Fruit fly (Drosophila melanogaster) whole organism, embryonic: ENCODE data around the gene CG31957.

Experiments
- BEAF-32 ChIP-seq: fragments of 200-800 bp; sonication (Bioruptor generic); optimal IDR thresholded peaks from 3 replicates; lab custom pipeline; 2017; ENCODE audit warnings: missing biosample characterization, missing genetic modification characterization, mild to moderate bottlenecking, moderate library complexity, missing genetic modification reagents
- Bgb ChIP-seq: fragments of 200-800 bp; sonication (Bioruptor generic); IDR thresholded peaks from 2 replicates; pipeline ENCODE4 v1.3.6; 2022; ENCODE audit warnings: missing biosample characterization, missing genetic modification characterization; ENCODE audit not compliant: partially characterized antibody
- CG10321 ChIP-seq: fragments of 200-800 bp; sonication (Bioruptor generic); IDR thresholded peaks from 2 replicates; pipeline ENCODE4 v1.3.6; 2022; ENCODE audit warnings: missing biosample characterization, missing genetic modification characterization
- CG12104 ChIP-seq: fragments of 200-800 bp; sonication (Bioruptor generic); optimal IDR thresholded peaks from 3 replicates; lab custom pipeline; 2016; ENCODE audit warnings: missing biosample characterization, missing genetic modification characterization
- CG1233 ChIP-seq: fragments of 200-800 bp; sonication (Bioruptor generic); optimal IDR thresholded peaks from 4 replicates; lab custom pipeline; 2018; ENCODE audit warnings: missing biosample characterization, mild to moderate bottlenecking, missing genetic modification characterization
- CG13624 ChIP-seq: fragments of 200-800 bp; sonication (Bioruptor generic); optimal IDR thresholded peaks from 2 replicates; lab custom pipeline; 2016; ENCODE audit warnings: missing biosample characterization, missing genetic modification characterization
- CG18476 ChIP-seq: fragments of 200-800 bp; sonication (Bioruptor generic); optimal IDR thresholded peaks from 2 replicates; lab custom pipeline; 2016; ENCODE audit warnings: missing biosample characterization, mild to moderate bottlenecking, missing genetic modification characterization
- CG2889 ChIP-seq: fragments of 200-800 bp; sonication (Bioruptor generic); IDR thresholded peaks from 3 replicates; pipeline ENCODE4 v1.3.6; 2022; ENCODE audit warnings: missing biosample characterization, missing genetic modification characterization
- CG30431 ChIP-seq: fragments of 200-800 bp; sonication (Bioruptor generic); optimal IDR thresholded peaks from 2 replicates; lab custom pipeline; 2017; ENCODE audit warnings: missing biosample characterization, missing genetic modification characterization
- CG31365 ChIP-seq: fragments of 200-800 bp; sonication (Bioruptor generic); optimal IDR thresholded peaks from 2 replicates; lab custom pipeline; 2018; ENCODE audit warnings: missing biosample characterization, mild to moderate bottlenecking, missing genetic modification characterization
- CG4282 ChIP-seq: fragments of 200-800 bp; sonication (Bioruptor generic); optimal IDR thresholded peaks from 2 replicates; lab custom pipeline; 2016; ENCODE audit warnings: missing biosample characterization, missing genetic modification characterization
- CG43689 ChIP-seq: fragments of 200-800 bp; sonication (Bioruptor generic); IDR thresholded peaks from 2 replicates; pipeline ENCODE4 v1.3.6; 2022; ENCODE audit warnings: missing biosample characterization, missing genetic modification characterization
- CG4404 ChIP-seq: fragments of 200-800 bp; sonication (Bioruptor generic); IDR thresholded peaks from 2 replicates; pipeline ENCODE4 v1.3.6; 2022; ENCODE audit warnings: missing biosample characterization, missing genetic modification characterization
- CG4820 ChIP-seq: fragments of 200-800 bp; sonication (Bioruptor generic); optimal IDR thresholded peaks from 3 replicates; lab custom pipeline; 2016; ENCODE audit warnings: missing biosample characterization, missing genetic modification characterization
- CG7556 ChIP-seq: fragments of 200-800 bp; sonication (Bioruptor generic); optimal IDR thresholded peaks from 2 replicates; lab custom pipeline; 2017; ENCODE audit warnings: missing biosample characterization, mild to moderate bottlenecking, missing genetic modification characterization
- CG8765 ChIP-seq: fragments of 200-800 bp; sonication (Bioruptor generic); IDR thresholded peaks from 2 replicates; pipeline ENCODE4 v1.3.6; 2022; ENCODE audit warnings: missing biosample characterization, missing genetic modification characterization
- CG8924 ChIP-seq: fragments of 200-800 bp; optimal IDR thresholded peaks from 3 replicates; lab custom pipeline; 2019; ENCODE audit warnings: missing biosample characterization, mild to moderate bottlenecking, missing genetic modification characterization, moderate library complexity
- CkIIα-i1 ChIP-seq: fragments of 200-800 bp; sonication (Bioruptor generic); IDR thresholded peaks from 2 replicates; pipeline ENCODE4 v1.3.6; 2022; ENCODE audit warnings: missing biosample characterization, missing genetic modification characterization
- Dad ChIP-seq: fragments of 200-800 bp; sonication (Bioruptor generic); optimal IDR thresholded peaks from 3 replicates; lab custom pipeline; 2016; ENCODE audit warnings: missing biosample characterization, missing genetic modification characterization
- Gsc ChIP-seq: fragments of 200-800 bp; sonication (Bioruptor generic); IDR thresholded peaks from 2 replicates; pipeline ENCODE4 v1.3.6; 2022; ENCODE audit warnings: missing biosample characterization, missing genetic modification characterization
- Hey ChIP-seq: fragments of 200-800 bp; sonication (Bioruptor generic); optimal IDR thresholded peaks from 3 replicates; lab custom pipeline; 2018; ENCODE audit warnings: missing biosample characterization, mild to moderate bottlenecking, missing genetic modification characterization
- Mad ChIP-seq: fragments of 200-800 bp; sonication (Bioruptor generic); optimal IDR thresholded peaks from 2 replicates; lab custom pipeline; 2016; ENCODE audit warnings: missing biosample characterization, missing genetic modification characterization
- Mrtf ChIP-seq: fragments of 200-800 bp; sonication (Bioruptor generic); IDR thresholded peaks from 3 replicates; pipeline ENCODE4 v1.3.6; 2022; ENCODE audit warnings: missing biosample characterization, missing genetic modification characterization
- Neu2 ChIP-seq: fragments of 200-800 bp; sonication (Bioruptor generic); optimal IDR thresholded peaks from 3 replicates; lab custom pipeline; 2016; ENCODE audit warnings: missing biosample characterization, missing genetic modification characterization, borderline replicate concordance
- Nf-YA ChIP-seq: fragments of 200-800 bp; sonication (Bioruptor generic); IDR thresholded peaks from 2 replicates; pipeline ENCODE4 v1.3.6; 2022; ENCODE audit warnings: missing biosample characterization, missing genetic modification characterization
- Spps ChIP-seq: fragments of 200-800 bp; sonication (Bioruptor generic); optimal IDR thresholded peaks from 2 replicates; lab custom pipeline; 2018; ENCODE audit warnings: missing biosample characterization, mild to moderate bottlenecking, missing genetic modification characterization
- Xbp1 ChIP-seq: fragments of 200-800 bp; sonication (Bioruptor generic); optimal IDR thresholded peaks from 3 replicates; lab custom pipeline; 2016; ENCODE audit warnings: missing biosample characterization, mild to moderate bottlenecking, missing genetic modification characterization
- Xrp1 ChIP-seq: fragments of 200-800 bp; sonication (Bioruptor generic); IDR thresholded peaks from 2 replicates; pipeline ENCODE4 v1.3.6; 2022; ENCODE audit warnings: missing biosample characterization, missing genetic modification characterization
- YL-1 ChIP-seq: fragments of 200-800 bp; sonication (Bioruptor generic); optimal IDR thresholded peaks from 3 replicates; lab custom pipeline; 2017; ENCODE audit warnings: missing biosample characterization, mild to moderate bottlenecking, missing genetic modification characterization
- abd-A ChIP-seq: fragments of 200-800 bp; sonication (Bioruptor generic); optimal IDR thresholded peaks from 3 replicates; lab custom pipeline; 2019; ENCODE audit warnings: missing biosample characterization, mild to moderate bottlenecking, missing genetic modification characterization, moderate library complexity
- ara ChIP-seq: fragments of 200-800 bp; sonication (Bioruptor generic); IDR thresholded peaks from 2 replicates; pipeline ENCODE4 v1.3.6; 2022; ENCODE audit warnings: missing biosample characterization, missing genetic modification characterization
- ash1 ChIP-seq: fragments of 200-800 bp; sonication (Bioruptor generic); optimal IDR thresholded peaks from 2 replicates; lab custom pipeline; 2018; ENCODE audit warnings: missing biosample characterization, mild to moderate bottlenecking, missing genetic modification characterization
- az2 ChIP-seq: fragments of 200-800 bp; sonication (Bioruptor generic); optimal IDR thresholded peaks from 3 replicates; lab custom pipeline; 2016; ENCODE audit warnings: missing biosample characterization, missing genetic modification characterization
- bowl ChIP-seq: fragments of 200-800 bp; sonication (Bioruptor generic); IDR thresholded peaks from 2 replicates; pipeline ENCODE4 v1.3.6; 2022; ENCODE audit warnings: missing biosample characterization, missing genetic modification characterization
- cato ChIP-seq: fragments of 200-800 bp; sonication (Bioruptor generic); optimal IDR thresholded peaks from 2 replicates; lab custom pipeline; 2016; ENCODE audit warnings: missing biosample characterization, missing genetic modification characterization, borderline replicate concordance
- crol ChIP-seq: fragments of 200-800 bp; sonication (Bioruptor generic); IDR thresholded peaks from 2 replicates; pipeline ENCODE4 v1.3.6; 2022; ENCODE audit warnings: missing biosample characterization, missing genetic modification characterization
- cwo ChIP-seq: fragments of 200-800 bp; sonication (Bioruptor generic); optimal IDR thresholded peaks from 3 replicates; lab custom pipeline; 2017; ENCODE audit warnings: missing biosample characterization, missing genetic modification characterization, mild to moderate bottlenecking, moderate library complexity, missing genetic modification reagents
- danr ChIP-seq: fragments of 200-800 bp; sonication (Bioruptor generic); IDR thresholded peaks from 2 replicates; pipeline ENCODE4 v1.3.6; 2022; ENCODE audit warnings: missing biosample characterization, missing genetic modification characterization
- emc ChIP-seq: fragments of 200-800 bp; sonication (Bioruptor generic); optimal IDR thresholded peaks from 2 replicates; lab custom pipeline; 2016; ENCODE audit warnings: missing biosample characterization, missing genetic modification characterization
- her ChIP-seq: fragments of 200-800 bp; sonication (Bioruptor generic); optimal IDR thresholded peaks from 2 replicates; lab custom pipeline; 2016; ENCODE audit warnings: missing biosample characterization, missing genetic modification characterization
- nom ChIP-seq: fragments of 200-800 bp; sonication (Bioruptor generic); optimal IDR thresholded peaks from 2 replicates; lab custom pipeline; 2017; ENCODE audit warnings: missing biosample characterization, missing genetic modification characterization, mild to moderate bottlenecking, moderate library complexity, missing genetic modification reagents
- otp ChIP-seq: fragments of 200-800 bp; sonication (Bioruptor generic); IDR thresholded peaks from 3 replicates; pipeline ENCODE4, ENCODE4 v1.3.6; 2022; ENCODE audit warnings: missing biosample characterization, missing genetic modification characterization
- psq ChIP-seq: fragments of 200-800 bp; sonication (Bioruptor generic); optimal IDR thresholded peaks from 2 replicates; lab custom pipeline; 2017; ENCODE audit warnings: missing biosample characterization, missing genetic modification characterization
- row ChIP-seq: fragments of 200-800 bp; sonication (Bioruptor generic); IDR thresholded peaks from 3 replicates; pipeline ENCODE4 v1.3.6; 2022; ENCODE audit warnings: missing biosample characterization, missing genetic modification characterization
- sd ChIP-seq: fragments of 200-800 bp; sonication (Bioruptor generic); optimal IDR thresholded peaks from 3 replicates; lab custom pipeline; 2018; ENCODE audit warnings: missing biosample characterization, mild to moderate bottlenecking, missing genetic modification characterization, moderate library complexity
- sim ChIP-seq: fragments of 200-800 bp; sonication (Bioruptor generic); IDR thresholded peaks from 2 replicates; pipeline ENCODE4 v1.3.6; 2022; ENCODE audit warnings: missing biosample characterization, missing genetic modification characterization
- sna ChIP-seq: fragments of 200-800 bp; sonication (Bioruptor generic); IDR thresholded peaks from 2 replicates; pipeline ENCODE4 v1.3.6; 2022; ENCODE audit warnings: missing biosample characterization, missing genetic modification characterization; ENCODE audit not compliant: partially characterized antibody
- sob ChIP-seq: fragments of 200-800 bp; sonication (Bioruptor generic); IDR thresholded peaks from 2 replicates; pipeline ENCODE4 v1.3.6; 2022; ENCODE audit warnings: missing biosample characterization, missing genetic modification characterization
- tll ChIP-seq, 2 experiments: fragments of 200-800 bp in 1 of 2; fragments of >200 bp in 1 of 2; sonication (Bioruptor generic) in 1 of 2; optimal IDR thresholded peaks; 2 replicates each; lab custom pipeline; 2017 to 2019; ENCODE audit warnings: missing biosample characterization in 2 of 2, missing genetic modification characterization in 2 of 2, mild to moderate bottlenecking in 1 of 2, moderate library complexity in 1 of 2
- tup ChIP-seq: fragments of 200-800 bp; sonication (Bioruptor generic); optimal IDR thresholded peaks from 2 replicates; lab custom pipeline; 2016; ENCODE audit warnings: missing biosample characterization, mild to moderate bottlenecking, missing genetic modification characterization, moderate library complexity
- tx ChIP-seq: fragments of 200-800 bp; sonication (Bioruptor generic); optimal IDR thresholded peaks from 2 replicates; lab custom pipeline; 2016; ENCODE audit warnings: missing biosample characterization, missing genetic modification characterization
- usp ChIP-seq: fragments of >200 bp; optimal IDR thresholded peaks from 2 replicates; lab custom pipeline; 2017; ENCODE audit warnings: missing biosample characterization, missing genetic modification characterization

CG31957 gene

dm6 chr2L:3852120-3852519, 20.1 kb downstream of the CG31957 start (continued):
- TF ChIP-seq nom (GFP tag; lab: Kevin White, UChicago) (no peak), CG8924 (peak; percentile 5), az2 (GFP tag; lab: Kevin White, UChicago) (peak; percentile 54), CG7556 (GFP tag; lab: Kevin White, UChicago) (peak; percentile 12), Bgb (GFP tag; lab: Robert Waterston, UW) (no peak), tll (GFP tag; optimal IDR thresholded peaks at IDR 0.05; lab: Kevin White, UChicago) (no peak), Gsc (GFP tag; lab: Robert Waterston, UW) (no peak), CG18476 (no peak), CG1233 (GFP tag; lab: Kevin White, UChicago) (no peak), danr (GFP tag; lab: Robert Waterston, UW) (no peak), CG31365 (tag; lab: Kevin White, UChicago) (no peak), psq (GFP tag; lab: Kevin White, UChicago) (no peak), CG30431 (GFP tag; lab: Kevin White, UChicago) (peak; percentile 35), Hey (tag; lab: Kevin White, UChicago) (no peak), ash1 (GFP tag; lab: Kevin White, UChicago) (no peak), Xrp1 (GFP tag; lab: Robert Waterston, UW) (peak; percentile 70), Spps (tag; lab: Kevin White, UChicago) (peak; percentile 47), sna (GFP tag; lab: Robert Waterston, UW) (no peak), Dad (GFP tag; lab: Kevin White, UChicago) (no peak), sim (GFP tag; lab: Robert Waterston, UW) (peak; percentile 69), her (no peak), Neu2 (GFP tag; lab: Kevin White, UChicago) (no peak), emc (no peak), sob (no peak), YL-1 (GFP tag; lab: Kevin White, UChicago) (no peak), Mrtf (no peak), CG43689 (GFP tag; lab: Robert Waterston, UW) (no peak), Nf-YA (GFP tag; lab: Robert Waterston, UW) (no peak), sd (tag; lab: Kevin White, UChicago) (no peak), CG13624 (GFP tag; lab: Kevin White, UChicago) (no peak), tup (GFP tag; lab: Kevin White, UChicago) (no peak), CG2889 (GFP tag; lab: Robert Waterston, UW) (no peak), CG4820 (GFP tag; lab: Kevin White, UChicago) (peak; percentile 60), Xbp1 (GFP tag; lab: Kevin White, UChicago) (peak; percentile 35), CG4404 (GFP tag; lab: Robert Waterston, UW) (peak; percentile 37; the same call in 1 of the 2 replicates), tx (GFP tag; lab: Kevin White, UChicago) (no peak), abd-A (tag; lab: Kevin White, UChicago) (no peak), CG8765 (GFP tag; lab: Robert Waterston, UW) (peak; percentile 50; the same call in 1 of the 2 replicates), CG4282 (GFP tag; lab: Kevin White, UChicago) (no peak), CkIIα-i1 (GFP tag; lab: Robert Waterston, UW) (no peak), BEAF-32 (no peak), ara (GFP tag; lab: Robert Waterston, UW) (peak; percentile 62; the same call in 1 of the 2 replicates), cato (no peak), otp (no peak), CG10321 (GFP tag; lab: Robert Waterston, UW) (no peak), crol (no peak), cwo (GFP tag; lab: Kevin White, UChicago) (no peak), CG12104 (GFP tag; lab: Kevin White, UChicago) (no peak), usp (GFP tag; lab: Kevin White, UChicago) (no peak), bowl (GFP tag; lab: Robert Waterston, UW) (no peak), row (peak; percentile 52; the same call in 2 of the 3 replicates), Mad (GFP tag; lab: Kevin White, UChicago) (no peak)
